Fruit fly (Drosophila melanogaster) whole organism, prepupa: ENCODE results near the gene CG2747.

ENCODE experiments used
- CG1621 ChIP-seq: fragments of 200-800 bp; sonication (Bioruptor generic); optimal IDR thresholded peaks from 3 replicates; lab custom pipeline; 2018; ENCODE audit warnings: missing biosample characterization, mild to moderate bottlenecking, missing genetic modification characterization
- CG31627 ChIP-seq: fragments of 200-800 bp; sonication (Bioruptor generic); optimal IDR thresholded peaks from 3 replicates; lab custom pipeline; 2016; ENCODE audit warnings: missing biosample characterization, missing genetic modification characterization
- CG8632 ChIP-seq: fragments of 200-800 bp; sonication (Bioruptor generic); optimal IDR thresholded peaks from 3 replicates; lab custom pipeline; 2016; ENCODE audit warnings: missing biosample characterization, missing genetic modification characterization
- Gug ChIP-seq: fragments of 200-800 bp; sonication (Bioruptor generic); IDR thresholded peaks from 2 replicates; pipeline ENCODE4 v1.3.6; 2022; ENCODE audit warnings: missing biosample characterization, missing genetic modification characterization
- Hr4 ChIP-seq: fragments of 200-800 bp; sonication (Bioruptor generic); optimal IDR thresholded peaks from 3 replicates; lab custom pipeline; 2016; ENCODE audit warnings: missing biosample characterization, missing genetic modification characterization
- Lpt ChIP-seq: fragments of 200-800 bp; sonication (Bioruptor generic); optimal IDR thresholded peaks from 3 replicates; lab custom pipeline; 2016; ENCODE audit warnings: missing biosample characterization, missing genetic modification characterization

DNA sequence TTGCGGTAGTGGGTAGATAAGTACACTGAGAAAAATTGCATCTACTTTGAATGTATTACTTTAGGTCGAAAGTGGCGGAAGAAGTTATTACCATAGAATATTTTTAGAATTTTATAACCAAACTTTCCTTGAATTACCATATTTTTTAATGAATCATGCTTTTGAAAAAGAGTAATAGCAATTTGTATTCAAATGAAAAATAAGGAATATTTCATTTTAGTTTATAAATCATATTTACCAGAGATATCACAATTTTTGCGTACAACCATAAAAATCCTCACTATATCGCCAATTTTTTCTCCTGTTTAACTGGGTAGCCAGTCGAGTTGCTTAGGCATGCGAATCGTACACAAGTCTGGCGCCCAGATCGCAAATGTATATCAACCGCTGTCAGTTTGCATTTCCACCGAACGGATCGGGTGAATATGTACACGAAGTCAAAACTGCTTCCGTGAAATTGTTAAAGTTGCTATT lies 60.9 kb downstream of the CG2747 start:
- TF ChIP-seq CG8632: peak; percentile 59
- TF ChIP-seq CG1621 (tag; lab: Kevin White, UChicago): peak; percentile 59
- TF ChIP-seq Gug: peak; percentile 70
- TF ChIP-seq CG31627 (GFP tag; lab: Kevin White, UChicago): peak; percentile 65
- peak; percentile 82 for TF ChIP-seq Lpt (GFP tag; lab: Kevin White, UChicago)
- TF ChIP-seq Hr4 (GFP tag; lab: Kevin White, UChicago): peak; percentile 81
